Worm (Caenorhabditis elegans): ENCODE measurements around the gene parg-2.

Gene parg-2

DNA sequence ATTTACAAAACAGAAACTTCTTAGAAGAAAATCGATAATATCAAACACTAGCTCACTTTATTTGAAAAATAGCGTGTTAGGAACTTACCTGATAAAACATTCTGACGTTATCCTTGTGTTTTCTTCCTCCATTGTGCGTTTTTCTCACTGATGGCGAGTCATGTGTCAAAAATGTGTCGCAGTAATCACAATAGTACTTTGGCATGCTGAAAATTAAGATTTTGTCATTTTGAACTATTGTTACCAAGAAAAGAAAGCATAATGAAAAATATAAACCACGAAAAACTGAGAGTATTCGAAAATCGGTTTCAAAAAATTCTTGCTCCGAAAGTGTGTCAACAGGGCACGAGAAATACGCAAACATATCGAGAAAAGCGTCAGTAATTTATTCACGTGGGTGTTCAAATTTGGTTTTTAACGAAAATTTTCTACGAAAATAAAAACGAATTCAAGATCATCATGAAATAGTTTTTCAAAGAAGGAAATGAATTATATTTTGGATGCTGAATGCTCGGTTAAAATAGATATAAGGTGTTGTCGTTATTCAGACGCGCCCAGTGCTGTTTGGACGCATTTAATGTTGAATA lies 27.2 kb downstream of the parg-2 start, which contains the start of gene snrp-3 (continued):
- TF ChIP-seq ZK185.1 (tag; optimal IDR thresholded peaks at IDR 0.05; ENCODE audit: poor library complexity, severe bottlenecking) = peak; percentile 76
- no peak for TF ChIP-seq F39B2.1 (GFP tag; IDR thresholded peaks at IDR 0.05)
- no peak for TF ChIP-seq B0035.1 (tag; optimal IDR thresholded peaks at IDR 0.05)
- TF ChIP-seq F37B4.10 (GFP tag; IDR thresholded peaks at IDR 0.05) = no peak
- no peak for TF ChIP-seq nhr-27 (tag; optimal IDR thresholded peaks at IDR 0.05)
- no peak for TF ChIP-seq ztf-22 (GFP tag; optimal IDR thresholded peaks at IDR 0.05)
- TF ChIP-seq ztf-28 (GFP tag; IDR thresholded peaks at IDR 0.05) = no peak
- peak; percentile 2 for TF ChIP-seq F23B12.7 (tag; optimal IDR thresholded peaks at IDR 0.05; ENCODE audit: insufficient read depth)
- TF ChIP-seq athp-1 (tag; optimal IDR thresholded peaks at IDR 0.05) = no peak
- TF ChIP-seq F57A8.1 (GFP tag; optimal IDR thresholded peaks at IDR 0.05) = no peak
- 0 out of 2 replicates have a peak, but pooled peaks have one; percentile 31 for TF ChIP-seq madf-3 (GFP tag; IDR thresholded peaks at IDR 0.05)
- TF ChIP-seq sea-2 (GFP tag; IDR thresholded peaks at IDR 0.05) = no peak
- no peak for TF ChIP-seq F57C9.4 (tag; optimal IDR thresholded peaks at IDR 0.05)
- TF ChIP-seq tbx-9 (tag; optimal IDR thresholded peaks at IDR 0.05; ENCODE audit: borderline replicate concordance) = no peak
- TF ChIP-seq dpff-1 (tag; optimal IDR thresholded peaks at IDR 0.05) = no peak
- TF ChIP-seq ztf-26 (tag; optimal IDR thresholded peaks at IDR 0.05) = no peak
- TF ChIP-seq hrde-1 (tag; optimal IDR thresholded peaks at IDR 0.05; ENCODE audit: borderline replicate concordance) = no peak
- no peak for TF ChIP-seq ztf-3 (GFP tag; optimal IDR thresholded peaks at IDR 0.05)
- peak; percentile 67 for TF ChIP-seq F33H1.4 (GFP tag; IDR thresholded peaks at IDR 0.05)
- TF ChIP-seq snpc-1.1 (tag; optimal IDR thresholded peaks at IDR 0.05; ENCODE audit: insufficient read depth) = peak; percentile 1
- TF ChIP-seq unc-130 (GFP tag; optimal IDR thresholded peaks at IDR 0.05) = peak; percentile 23
- TF ChIP-seq madf-6 (GFP tag; IDR thresholded peaks at IDR 0.05) = peak; percentile 65; the same call in 1 of the 2 replicates
- no peak; the same call in 1 of the 2 replicates for TF ChIP-seq dox-1 (GFP tag; IDR thresholded peaks at IDR 0.05)
- no peak for TF ChIP-seq gei-17 (GFP tag; optimal IDR thresholded peaks at IDR 0.05)
- no peak for TF ChIP-seq unc-62 (GFP tag; optimal IDR thresholded peaks at IDR 0.05)
- no peak for TF ChIP-seq snpc-3.4 (tag; optimal IDR thresholded peaks at IDR 0.05)
- TF ChIP-seq Y79H2A.3 (GFP tag; conservative IDR thresholded peaks at IDR 0.05) = 0 out of 2 replicates have a peak, but pooled peaks have one; percentile 44
- no peak for TF ChIP-seq nhr-120 (GFP tag; IDR thresholded peaks at IDR 0.05)
- no peak for TF ChIP-seq T07F8.4 (tag; optimal IDR thresholded peaks at IDR 0.05)
- 0 out of 2 replicates have a peak, but pooled peaks have one; percentile 6 for TF ChIP-seq lin-26 (GFP tag; IDR thresholded peaks at IDR 0.05)
- peak; percentile 37 for TF ChIP-seq snpc-4 (GFP tag; optimal IDR thresholded peaks at IDR 0.05)
- peak; percentile 51 to 57 (median 55) for TF ChIP-seq snpc-4 (tag; optimal IDR thresholded peaks at IDR 0.05)
- no peak for TF ChIP-seq xnd-1 (tag; optimal IDR thresholded peaks at IDR 0.05)
- no peak for TF ChIP-seq nhr-90 (tag; optimal IDR thresholded peaks at IDR 0.05)
- peak; percentile 11 for TF ChIP-seq chd-7 (tag; optimal IDR thresholded peaks at IDR 0.05)
- TF ChIP-seq F49E8.2 (tag; optimal IDR thresholded peaks at IDR 0.05; ENCODE audit: insufficient read depth) = peak; percentile 10
- TF ChIP-seq ceh-100 (GFP tag; IDR thresholded peaks at IDR 0.05) = no peak
- TF ChIP-seq ccch-3 (GFP tag; optimal IDR thresholded peaks at IDR 0.05) = no peak
- peak; percentile 42 for TF ChIP-seq rcor-1 (GFP tag; IDR thresholded peaks at IDR 0.05)
- no peak for TF ChIP-seq mxl-1 (tag; optimal IDR thresholded peaks at IDR 0.05)
- no peak for TF ChIP-seq ama-1 (optimal IDR thresholded peaks at IDR 0.05)
- TF ChIP-seq ama-1 (GFP tag; optimal IDR thresholded peaks at IDR 0.05) = no peak
- no peak for TF ChIP-seq lsy-27 (tag; optimal IDR thresholded peaks at IDR 0.05; ENCODE audit: borderline replicate concordance, insufficient read depth)
- TF ChIP-seq zim-3 (tag; optimal IDR thresholded peaks at IDR 0.05) = no peak
- no peak for TF ChIP-seq ceh-79 (tag; optimal IDR thresholded peaks at IDR 0.05)
- no peak for TF ChIP-seq sptf-2 (GFP tag; optimal IDR thresholded peaks at IDR 0.05)
- TF ChIP-seq somi-1 (GFP tag; optimal IDR thresholded peaks at IDR 0.05) = no peak
- no peak for TF ChIP-seq F55B11.4 (tag; optimal IDR thresholded peaks at IDR 0.05; ENCODE audit: borderline replicate concordance, insufficient read depth)
